Worm (Caenorhabditis elegans) whole organism, late embryonic: ENCODE data around the gene atgp-2.

Experiments
- Y22D7AL.16 ChIP-seq: sonication (generic microtip); optimal IDR thresholded peaks from 2 replicates; lab custom pipeline; 2016; ENCODE audit warnings: missing genetic modification characterization, missing compliant biosample characterization
- ama-1 ChIP-seq: fragments of 150-350 bp; optimal IDR thresholded peaks from 2 replicates; lab custom pipeline; 2014
- eyg-1 ChIP-seq: sonication (generic microtip); optimal IDR thresholded peaks from 2 replicates; lab custom pipeline; 2016; ENCODE audit warnings: missing genotype, missing genetic modification characterization, missing compliant biosample characterization
- nfya-1 ChIP-seq: sonication (generic microtip); optimal IDR thresholded peaks from 2 replicates; lab custom pipeline; 2017; ENCODE audit warnings: missing genetic modification characterization, mild to moderate bottlenecking, missing compliant biosample characterization, antibody characterized with exemption, moderate library complexity
- nhr-11 ChIP-seq: fragments of 150-350 bp; optimal IDR thresholded peaks from 2 replicates; lab custom pipeline; 2014; ENCODE audit warnings: missing biosample characterization, missing genetic modification characterization
- npax-4 ChIP-seq: sonication (generic microtip); optimal IDR thresholded peaks from 2 replicates; lab custom pipeline; 2016; ENCODE audit warnings: missing genetic modification characterization, missing compliant biosample characterization
- pha-4 ChIP-seq: fragments of 150-350 bp; optimal IDR thresholded peaks from 2 replicates; lab custom pipeline; 2018; ENCODE audit warnings: missing biosample characterization, missing genetic modification reagents, missing genetic modification characterization
- pqm-1 ChIP-seq: sonication (generic microtip); optimal IDR thresholded peaks from 2 replicates; lab custom pipeline; 2016; ENCODE audit warnings: missing genetic modification characterization, missing compliant biosample characterization
- rnt-1 ChIP-seq: sonication (generic microtip); optimal IDR thresholded peaks from 2 replicates; lab custom pipeline; 2016; ENCODE audit warnings: missing genetic modification characterization, missing compliant biosample characterization
- unc-42 ChIP-seq: sonication (generic microtip); optimal IDR thresholded peaks from 2 replicates; lab custom pipeline; 2016; ENCODE audit warnings: missing genotype, missing genetic modification characterization, missing compliant biosample characterization

DNA sequence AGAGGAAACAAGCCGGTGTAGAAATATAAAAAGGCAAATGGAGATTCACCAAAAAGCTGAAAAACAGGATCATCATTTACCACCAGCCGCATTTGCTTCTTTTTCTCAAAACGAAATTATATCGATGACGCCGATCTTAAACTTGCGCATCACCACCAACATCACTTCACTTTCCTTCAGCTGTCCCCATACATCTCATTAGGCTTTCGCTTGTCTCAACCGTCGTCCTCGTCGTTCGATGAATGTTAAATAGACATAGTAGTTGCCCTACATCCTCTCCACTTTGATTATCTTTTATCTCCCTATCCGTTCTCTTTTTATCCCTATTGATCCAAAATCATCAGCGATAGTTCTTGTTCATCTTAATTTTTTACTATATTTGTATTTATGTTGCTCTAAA, 17.0 kb downstream of the atgp-2 start:
- TF ChIP-seq unc-42 (tag; lab: Kevin White, UChicago) (no peak), ama-1 (lab: Kevin White, UChicago) (no peak), nhr-11 (tag; lab: Kevin White, UChicago) (no peak), rnt-1 (tag; lab: Kevin White, UChicago) (no peak), nfya-1 (tag; lab: Kevin White, UChicago) (no peak), Y22D7AL.16 (tag; lab: Kevin White, UChicago) (no peak), npax-4 (tag; lab: Kevin White, UChicago) (no peak), pqm-1 (tag; lab: Kevin White, UChicago) (no peak), eyg-1 (no peak), pha-4 (no peak)
